Fruit fly (Drosophila melanogaster) Kc167 (cell line): ENCODE results near the gene CG18234.

ENCODE experiments used
- Myc ChIP-seq: fragments of >200 bp; optimal IDR thresholded peaks from 2 replicates; lab custom pipeline; 2017; ENCODE audit warnings: missing external identifiers
- Sin3A ChIP-seq: fragments of >200 bp; optimal IDR thresholded peaks from 2 replicates; lab custom pipeline; 2018; ENCODE audit warnings: missing external identifiers
- h ChIP-seq: fragments of >200 bp; optimal IDR thresholded peaks from 3 replicates; lab custom pipeline; 2018; ENCODE audit warnings: missing external identifiers
- psq ChIP-seq: fragments of >200 bp; optimal IDR thresholded peaks from 2 replicates; lab custom pipeline; 2017; ENCODE audit warnings: missing external identifiers
- ttk ChIP-seq: sonication (Bioruptor generic); optimal IDR thresholded peaks from 2 replicates; lab custom pipeline; 2017; ENCODE audit warnings: missing external identifiers

DNA sequence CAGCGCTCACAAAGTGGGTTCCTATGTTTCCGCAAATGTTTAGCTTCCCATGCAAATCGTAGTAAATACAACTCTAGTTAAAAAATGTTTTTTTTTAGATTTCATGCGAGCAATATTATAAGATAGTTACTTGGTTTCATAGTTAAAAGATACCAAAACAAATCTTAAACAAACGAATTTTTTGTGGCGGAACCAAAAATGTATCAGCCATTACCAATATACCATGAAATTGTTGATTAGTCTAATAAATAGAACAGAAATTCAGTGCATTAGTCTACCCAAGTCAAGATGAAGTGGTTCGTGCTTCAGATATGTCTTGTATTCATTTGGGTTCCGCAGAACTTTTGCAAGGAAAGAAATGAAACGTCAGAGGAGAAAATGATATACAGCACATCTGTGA, 8.4 kb downstream of the CG18234 start, which contains the start of gene CG32199:
- TF ChIP-seq Sin3A (lab: Kevin White, UChicago): no peak
- TF ChIP-seq psq (lab: Kevin White, UChicago): no peak
- TF ChIP-seq Myc: no peak
- no peak for TF ChIP-seq ttk (lab: Kevin White, UChicago)
- no peak for TF ChIP-seq h
